Worm (Caenorhabditis elegans): ENCODE measurements around the gene ZK1320.5.
A peak's percentile ranks its signal among the peaks of the same experiment; 100 is the strongest.

Gene ZK1320.5

ce11 chrII:9649191-9649590 lies 16.3 kb downstream of the ZK1320.5 start, which contains the start of gene ZK1307.9:
Gene ZK1307.9, plus strand, starts transcription at chrII:9649491.
- TF ChIP-seq nhr-232 (tag; optimal IDR thresholded peaks at IDR 0.05) (no peak), rnt-1 (tag; optimal IDR thresholded peaks at IDR 0.05) (no peak), T23F11.4 (GFP tag; optimal IDR thresholded peaks at IDR 0.05) (no peak), tbx-7 (tag; optimal IDR thresholded peaks at IDR 0.05) (no peak), madf-2 (tag; optimal IDR thresholded peaks at IDR 0.05) (no peak), ceh-22 (tag; optimal IDR thresholded peaks at IDR 0.05) (no peak), sdc-2 (tag; optimal IDR thresholded peaks at IDR 0.05) (no peak), ceh-6 (GFP tag; optimal IDR thresholded peaks at IDR 0.05) (no peak), ceh-19 (GFP tag; optimal IDR thresholded peaks at IDR 0.05) (no peak), unc-55 (GFP tag; optimal IDR thresholded peaks at IDR 0.05) (no peak), zip-5 (tag; optimal IDR thresholded peaks at IDR 0.05) (no peak), eyg-1 (tag; optimal IDR thresholded peaks at IDR 0.05) (no peak), ama-1 (optimal IDR thresholded peaks at IDR 0.05) (no peak), pag-3 (tag; optimal IDR thresholded peaks at IDR 0.05; ENCODE audit: borderline replicate concordance) (no peak)

DNA sequence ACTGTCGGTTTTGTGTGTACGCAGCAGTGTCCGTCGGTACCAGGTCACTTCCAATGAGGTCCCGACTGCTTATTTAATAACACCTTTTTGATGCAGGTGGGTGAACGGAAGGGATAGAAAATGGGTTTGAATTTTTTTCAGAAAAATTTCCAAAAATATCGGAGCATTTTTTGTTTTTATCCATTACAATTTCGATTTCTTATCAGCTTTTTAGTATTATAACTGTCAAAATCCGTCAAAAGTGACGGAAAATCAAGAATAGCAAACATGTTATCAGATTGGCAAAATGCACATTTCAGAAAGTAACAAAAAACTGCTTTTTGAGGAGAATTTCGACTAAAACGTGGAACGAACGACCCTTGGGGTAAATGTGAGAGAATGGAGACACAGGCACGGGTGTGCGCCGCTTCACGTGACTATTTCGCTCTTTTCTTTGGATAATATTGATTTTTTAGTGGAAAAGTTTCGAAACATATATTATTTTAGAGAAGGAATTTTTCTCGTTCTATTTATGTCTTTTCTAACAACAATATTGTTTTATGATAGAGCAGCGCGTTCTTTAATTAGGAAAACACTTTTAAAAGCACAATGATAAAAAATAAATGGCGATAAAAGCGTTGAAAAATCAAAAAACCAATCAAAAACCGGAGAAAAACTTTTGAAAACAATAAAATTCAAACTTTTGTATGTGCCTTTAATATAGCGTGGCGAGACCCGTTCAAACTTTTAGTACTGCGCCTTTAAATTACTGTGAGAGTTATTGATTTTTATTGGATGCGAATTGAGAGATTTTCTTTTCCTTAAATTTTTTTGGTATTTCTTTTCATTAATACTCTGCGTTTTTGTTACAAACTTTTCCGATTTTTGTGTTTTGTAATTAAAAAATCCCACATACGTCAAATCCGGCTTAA lies 18.3 kb downstream of the ZK1320.5 start, which contains the start of gene sqv-8:
Gene sqv-8 (plus strand): TSS at position 51 of the 911 bp plus-strand sequence.
- no peak for TF ChIP-seq dmd-4 (tag; optimal IDR thresholded peaks at IDR 0.05; ENCODE audit: borderline replicate concordance)
- TF ChIP-seq ztf-16 (tag; optimal IDR thresholded peaks at IDR 0.05): no peak
- TF ChIP-seq hlh-30 (tag; optimal IDR thresholded peaks at IDR 0.05; ENCODE audit: insufficient read depth): peak; percentile 87
- peak; percentile 46 for TF ChIP-seq ceh-48 (tag; optimal IDR thresholded peaks at IDR 0.05)

DNA sequence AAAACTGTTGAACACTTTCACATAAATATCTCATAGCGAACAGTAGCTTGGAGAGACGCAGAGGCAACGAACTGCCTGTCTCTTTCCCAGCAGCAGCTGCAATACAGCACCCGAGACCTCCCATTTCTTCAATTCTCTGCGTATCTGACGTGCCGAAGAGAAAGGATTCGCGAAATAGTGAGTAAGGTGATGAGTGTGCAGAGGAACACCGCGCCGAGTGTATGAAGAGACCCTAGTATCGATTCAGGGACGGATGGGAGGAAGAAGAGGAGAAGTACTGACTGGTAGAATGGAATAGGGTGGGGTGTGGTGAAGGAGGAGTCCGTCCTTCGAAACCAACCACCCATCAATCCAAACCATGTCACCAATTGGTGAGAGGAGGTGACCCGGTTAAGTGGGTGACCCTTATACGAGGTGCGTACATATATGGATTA lies 19.3 kb downstream of the ZK1320.5 start:
- TF ChIP-seq pag-3 (tag; optimal IDR thresholded peaks at IDR 0.05; ENCODE audit: borderline replicate concordance) (no peak), ceh-9 (tag; optimal IDR thresholded peaks at IDR 0.05) (no peak), K02D7.2 (tag; optimal IDR thresholded peaks at IDR 0.05) (no peak), lim-6 (tag; optimal IDR thresholded peaks at IDR 0.05) (no peak), elt-2 (tag; optimal IDR thresholded peaks at IDR 0.05) (no peak), unc-3 (GFP tag; conservative IDR thresholded peaks at IDR 0.05) (no peak), unc-3 (tag; optimal IDR thresholded peaks at IDR 0.05) (no peak), hlh-13 (GFP tag; optimal IDR thresholded peaks at IDR 0.05) (no peak), mec-3 (tag; optimal IDR thresholded peaks at IDR 0.05; ENCODE audit: borderline replicate concordance) (no peak), dve-1 (tag; optimal IDR thresholded peaks at IDR 0.05) (peak; percentile 32), ceh-2 (tag; optimal IDR thresholded peaks at IDR 0.05) (peak; percentile 45), ceh-24 (tag; optimal IDR thresholded peaks at IDR 0.05) (no peak), sdc-2 (tag; optimal IDR thresholded peaks at IDR 0.05) (peak; percentile 13), pqm-1 (tag; optimal IDR thresholded peaks at IDR 0.05) (no peak), hlh-30 (tag; optimal IDR thresholded peaks at IDR 0.05; ENCODE audit: insufficient read depth) (peak; percentile 85), ceh-6 (GFP tag; optimal IDR thresholded peaks at IDR 0.05) (peak; percentile 37), dmd-4 (tag; optimal IDR thresholded peaks at IDR 0.05; ENCODE audit: borderline replicate concordance) (peak; percentile 58), pha-2 (tag; optimal IDR thresholded peaks at IDR 0.05) (peak; percentile 3), pax-1 (tag; optimal IDR thresholded peaks at IDR 0.05) (no peak), ceh-19 (GFP tag; optimal IDR thresholded peaks at IDR 0.05) (no peak), ttx-3 (tag; optimal IDR thresholded peaks at IDR 0.05) (no peak), C38D4.7 (GFP tag; optimal IDR thresholded peaks at IDR 0.05) (no peak), syd-9 (tag; optimal IDR thresholded peaks at IDR 0.05) (peak; percentile 46), ztf-16 (tag; optimal IDR thresholded peaks at IDR 0.05) (no peak), ref-2 (tag; optimal IDR thresholded peaks at IDR 0.05) (peak; percentile 72), hlh-15 (tag; optimal IDR thresholded peaks at IDR 0.05) (no peak), K09A11.1 (tag; optimal IDR thresholded peaks at IDR 0.05; ENCODE audit: insufficient read depth) (peak; percentile 31), ceh-45 (GFP tag; IDR thresholded peaks at IDR 0.05) (no peak), F13H6.1 (tag; optimal IDR thresholded peaks at IDR 0.05) (no peak), madf-2 (tag; optimal IDR thresholded peaks at IDR 0.05) (no peak), unc-42 (tag; optimal IDR thresholded peaks at IDR 0.05) (peak; percentile 19), npax-4 (tag; optimal IDR thresholded peaks at IDR 0.05) (no peak), ceh-34 (tag; optimal IDR thresholded peaks at IDR 0.05) (peak; percentile 76), zip-5 (tag; optimal IDR thresholded peaks at IDR 0.05) (no peak), fkh-10 (GFP tag; optimal IDR thresholded peaks at IDR 0.05) (no peak), elt-4 (tag; optimal IDR thresholded peaks at IDR 0.05) (no peak), unc-86 (tag; optimal IDR thresholded peaks at IDR 0.05) (no peak)
